Fruit fly (Drosophila melanogaster) whole organism: ENCODE results near the gene CG5254.

Experiments used
- CG8478 ChIP-seq: fragments of >200 bp; optimal IDR thresholded peaks from 2 replicates; lab custom pipeline; 2018; ENCODE audit warnings: inconsistent platforms
- psq ChIP-seq: fragments of >200 bp; optimal IDR thresholded peaks from 2 replicates; lab custom pipeline; 2017

dm6 chrX:775184-775583 lies 25.0 kb downstream of the CG5254 start:
- TF ChIP-seq CG8478 (lab: Kevin White, UChicago) = no peak
- no peak for TF ChIP-seq psq
